Fruit fly (Drosophila melanogaster) whole organism, embryonic: ENCODE results near the gene CG10694.

Experiments used
- Aef1 ChIP-seq: fragments of 200-800 bp; sonication (Bioruptor generic); IDR thresholded peaks from 3 replicates; pipeline ENCODE4 v1.3.6; 2022; ENCODE audit warnings: missing biosample characterization, missing genetic modification characterization
- Antp ChIP-seq: fragments of 200-800 bp; sonication (Bioruptor generic); optimal IDR thresholded peaks from 3 replicates; lab custom pipeline; 2016; ENCODE audit warnings: missing biosample characterization, missing genetic modification characterization
- Bgb ChIP-seq: fragments of 200-800 bp; sonication (Bioruptor generic); IDR thresholded peaks from 2 replicates; pipeline ENCODE4 v1.3.6; 2022; ENCODE audit warnings: missing biosample characterization, missing genetic modification characterization; ENCODE audit not compliant: partially characterized antibody
- BtbVII ChIP-seq: fragments of 200-800 bp; sonication (Bioruptor generic); optimal IDR thresholded peaks from 3 replicates; lab custom pipeline; 2017; ENCODE audit warnings: missing biosample characterization, mild to moderate bottlenecking, missing genetic modification characterization
- CG1024 ChIP-seq: fragments of 200-800 bp; sonication (Bioruptor generic); IDR thresholded peaks from 2 replicates; pipeline ENCODE4 v1.3.6; 2022; ENCODE audit warnings: missing biosample characterization, missing genetic modification characterization
- CG10274 ChIP-seq: fragments of 200-800 bp; sonication (Bioruptor generic); optimal IDR thresholded peaks from 3 replicates; lab custom pipeline; 2017; ENCODE audit warnings: missing biosample characterization, mild to moderate bottlenecking, missing genetic modification characterization
- CG11723 ChIP-seq: fragments of 200-800 bp; sonication (Bioruptor generic); optimal IDR thresholded peaks from 2 replicates; lab custom pipeline; 2017; ENCODE audit warnings: missing biosample characterization, mild to moderate bottlenecking, missing genetic modification characterization
- CG12071 ChIP-seq: fragments of 200-800 bp; sonication (Bioruptor generic); optimal IDR thresholded peaks from 3 replicates; lab custom pipeline; 2018; ENCODE audit warnings: missing biosample characterization, mild to moderate bottlenecking, missing genetic modification characterization
- CG13624 ChIP-seq: fragments of 200-800 bp; sonication (Bioruptor generic); optimal IDR thresholded peaks from 2 replicates; lab custom pipeline; 2016; ENCODE audit warnings: missing biosample characterization, missing genetic modification characterization
- CG15269 ChIP-seq: fragments of 200-800 bp; sonication (Bioruptor generic); optimal IDR thresholded peaks from 2 replicates; lab custom pipeline; 2018; ENCODE audit warnings: missing biosample characterization, mild to moderate bottlenecking, missing genetic modification characterization, moderate library complexity
- CG17829 ChIP-seq: fragments of 200-800 bp; optimal IDR thresholded peaks from 2 replicates; lab custom pipeline; 2019; ENCODE audit warnings: missing biosample characterization, mild to moderate bottlenecking, missing genetic modification characterization, moderate library complexity
- CG18262 ChIP-seq: fragments of 200-800 bp; optimal IDR thresholded peaks from 3 replicates; lab custom pipeline; 2019; ENCODE audit warnings: missing biosample characterization, mild to moderate bottlenecking, missing genetic modification characterization, moderate library complexity
- CG18476 ChIP-seq: fragments of 200-800 bp; sonication (Bioruptor generic); optimal IDR thresholded peaks from 2 replicates; lab custom pipeline; 2016; ENCODE audit warnings: missing biosample characterization, mild to moderate bottlenecking, missing genetic modification characterization
- CG2199 ChIP-seq: fragments of 200-800 bp; sonication (Bioruptor generic); IDR thresholded peaks from 3 replicates; pipeline ENCODE4 v1.3.6; 2022; ENCODE audit warnings: missing biosample characterization, missing genetic modification characterization
- CG30403 ChIP-seq: fragments of 200-800 bp; sonication (Bioruptor generic); optimal IDR thresholded peaks from 3 replicates; lab custom pipeline; 2016; ENCODE audit warnings: missing biosample characterization, missing genetic modification characterization
- CG31224 ChIP-seq: fragments of 200-800 bp; sonication (Bioruptor generic); IDR thresholded peaks from 2 replicates; pipeline ENCODE4 v1.3.6; 2022; ENCODE audit warnings: missing biosample characterization, missing genetic modification characterization
- CG32532 ChIP-seq: fragments of 200-800 bp; sonication (Bioruptor generic); IDR thresholded peaks from 2 replicates; pipeline ENCODE4 v1.3.6; 2022; ENCODE audit warnings: missing biosample characterization, missing genetic modification characterization
- CG6254 ChIP-seq: fragments of 200-800 bp; sonication (Bioruptor generic); optimal IDR thresholded peaks from 3 replicates; lab custom pipeline; 2017; ENCODE audit warnings: mild to moderate bottlenecking, missing biosample characterization, missing genetic modification reagents, missing genetic modification characterization
- CG6765 ChIP-seq: fragments of 200-800 bp; sonication (Bioruptor generic); optimal IDR thresholded peaks from 3 replicates; lab custom pipeline; 2017; ENCODE audit warnings: missing biosample characterization, mild to moderate bottlenecking, missing genetic modification characterization
- CG8944 ChIP-seq: fragments of 200-800 bp; sonication (Bioruptor generic); optimal IDR thresholded peaks from 3 replicates; lab custom pipeline; 2016; ENCODE audit warnings: missing biosample characterization, missing genetic modification characterization
- Dbx ChIP-seq: fragments of 200-800 bp; sonication (Bioruptor generic); IDR thresholded peaks from 3 replicates; pipeline ENCODE4 v1.3.6; 2022; ENCODE audit warnings: missing biosample characterization, missing genetic modification characterization
- Deaf1 ChIP-seq: fragments of 200-800 bp; optimal IDR thresholded peaks from 3 replicates; lab custom pipeline; 2019; ENCODE audit warnings: missing biosample characterization, mild to moderate bottlenecking, missing genetic modification characterization, moderate library complexity
- Dip3 ChIP-seq: fragments of 200-800 bp; sonication (Bioruptor generic); optimal IDR thresholded peaks from 3 replicates; lab custom pipeline; 2016; ENCODE audit warnings: missing biosample characterization, missing genetic modification characterization
- Dll ChIP-seq: fragments of 200-800 bp; sonication (Bioruptor generic); IDR thresholded peaks from 4 replicates; pipeline ENCODE4 v1.3.6; 2022; ENCODE audit warnings: missing biosample characterization, missing genetic modification characterization; ENCODE audit not compliant: partially characterized antibody
- Elba2 ChIP-seq: fragments of 200-800 bp; sonication (Bioruptor generic); optimal IDR thresholded peaks from 3 replicates; lab custom pipeline; 2016; ENCODE audit warnings: missing biosample characterization, missing genetic modification characterization
- Ets65A ChIP-seq: fragments of 200-800 bp; sonication (Bioruptor generic); peaks from one replicate; lab custom pipeline; 2016; ENCODE audit warnings: missing biosample characterization, missing genetic modification characterization
- HLH4C ChIP-seq: fragments of 200-800 bp; sonication (Bioruptor generic); IDR thresholded peaks from 3 replicates; pipeline ENCODE4 v1.3.6; 2022; ENCODE audit warnings: missing biosample characterization, missing genetic modification characterization; ENCODE audit not compliant: partially characterized antibody
- HLHmδ ChIP-seq: fragments of 200-800 bp; sonication (Bioruptor generic); optimal IDR thresholded peaks from 2 replicates; lab custom pipeline; 2018; ENCODE audit warnings: missing biosample characterization, mild to moderate bottlenecking, missing genetic modification characterization, moderate library complexity
- Lhr ChIP-seq: fragments of 200-800 bp; sonication (Bioruptor generic); optimal IDR thresholded peaks from 3 replicates; lab custom pipeline; 2017; ENCODE audit warnings: mild to moderate bottlenecking, missing biosample characterization, missing genetic modification reagents, missing genetic modification characterization
- Poxn ChIP-seq: fragments of 200-800 bp; sonication (Bioruptor generic); IDR thresholded peaks from 2 replicates; pipeline ENCODE4 v1.3.6; 2022; ENCODE audit warnings: missing biosample characterization, missing genetic modification characterization
- Taf1 ChIP-seq: fragments of 200-800 bp; sonication (Bioruptor generic); IDR thresholded peaks from 2 replicates; pipeline ENCODE4 v1.3.6; 2022; ENCODE audit warnings: missing biosample characterization, missing genetic modification characterization
- al ChIP-seq: fragments of 200-800 bp; sonication (Bioruptor generic); IDR thresholded peaks from 2 replicates; pipeline ENCODE4 v1.3.6; 2022; ENCODE audit warnings: missing biosample characterization, missing genetic modification characterization
- cato ChIP-seq: fragments of 200-800 bp; sonication (Bioruptor generic); optimal IDR thresholded peaks from 2 replicates; lab custom pipeline; 2016; ENCODE audit warnings: missing biosample characterization, missing genetic modification characterization, borderline replicate concordance
- croc ChIP-seq: fragments of 200-800 bp; sonication (Bioruptor generic); conservative IDR thresholded peaks from 3 replicates; pipeline ENCODE4 v1.3.6; 2022; ENCODE audit warnings: missing biosample characterization, missing genetic modification characterization
- dan ChIP-seq: fragments of 200-800 bp; sonication (Bioruptor generic); IDR thresholded peaks from 2 replicates; pipeline ENCODE4 v1.3.6; 2022; ENCODE audit warnings: missing biosample characterization, missing genetic modification characterization
- eyg ChIP-seq: fragments of 200-800 bp; sonication (Bioruptor generic); optimal IDR thresholded peaks from 3 replicates; lab custom pipeline; 2016; ENCODE audit warnings: missing biosample characterization, missing genetic modification characterization
- fd64A ChIP-seq: fragments of 200-800 bp; sonication (Bioruptor generic); optimal IDR thresholded peaks from 3 replicates; lab custom pipeline; 2018; ENCODE audit warnings: missing biosample characterization, mild to moderate bottlenecking, missing genetic modification characterization
- inv ChIP-seq: fragments of 200-800 bp; sonication (Bioruptor generic); IDR thresholded peaks from 2 replicates; pipeline ENCODE4 v1.3.6; 2022; ENCODE audit warnings: missing biosample characterization, missing genetic modification characterization; ENCODE audit not compliant: partially characterized antibody
- kah ChIP-seq: fragments of 200-800 bp; sonication (Bioruptor generic); optimal IDR thresholded peaks from 2 replicates; lab custom pipeline; 2018; ENCODE audit warnings: missing biosample characterization, mild to moderate bottlenecking, missing genetic modification characterization
- klu ChIP-seq: fragments of 200-800 bp; sonication (Bioruptor generic); IDR thresholded peaks from 2 replicates; pipeline ENCODE4 v1.3.6; 2022; ENCODE audit warnings: missing biosample characterization, missing genetic modification characterization
- otp ChIP-seq: fragments of 200-800 bp; sonication (Bioruptor generic); IDR thresholded peaks from 3 replicates; pipeline ENCODE4, ENCODE4 v1.3.6; 2022; ENCODE audit warnings: missing biosample characterization, missing genetic modification characterization
- pho ChIP-seq: fragments of 200-800 bp; sonication (Bioruptor generic); optimal IDR thresholded peaks from 2 replicates; lab custom pipeline; 2016; ENCODE audit warnings: missing biosample characterization, missing genetic modification characterization
- pum ChIP-seq: fragments of 200-800 bp; sonication (Bioruptor generic); optimal IDR thresholded peaks from 2 replicates; lab custom pipeline; 2016; ENCODE audit warnings: missing biosample characterization, missing genetic modification characterization
- salm ChIP-seq: fragments of 200-800 bp; sonication (Bioruptor generic); optimal IDR thresholded peaks from 2 replicates; lab custom pipeline; 2018; ENCODE audit warnings: missing biosample characterization, mild to moderate bottlenecking, missing genetic modification characterization
- sim ChIP-seq: fragments of 200-800 bp; sonication (Bioruptor generic); IDR thresholded peaks from 2 replicates; pipeline ENCODE4 v1.3.6; 2022; ENCODE audit warnings: missing biosample characterization, missing genetic modification characterization
- so ChIP-seq: fragments of 200-800 bp; sonication (Bioruptor generic); IDR thresholded peaks from 3 replicates; pipeline ENCODE4 v1.3.6; 2022; ENCODE audit warnings: missing biosample characterization, missing genetic modification characterization
- sob ChIP-seq: fragments of 200-800 bp; sonication (Bioruptor generic); IDR thresholded peaks from 2 replicates; pipeline ENCODE4 v1.3.6; 2022; ENCODE audit warnings: missing biosample characterization, missing genetic modification characterization
- tio ChIP-seq: fragments of 200-800 bp; sonication (Bioruptor generic); optimal IDR thresholded peaks from 2 replicates; lab custom pipeline; 2017; ENCODE audit warnings: missing biosample characterization, missing genetic modification characterization, inconsistent platforms
- tup ChIP-seq: fragments of 200-800 bp; sonication (Bioruptor generic); optimal IDR thresholded peaks from 2 replicates; lab custom pipeline; 2016; ENCODE audit warnings: missing biosample characterization, mild to moderate bottlenecking, missing genetic modification characterization, moderate library complexity
- twi ChIP-seq: fragments of 200-800 bp; optimal IDR thresholded peaks from 2 replicates; lab custom pipeline; 2019; ENCODE audit warnings: missing biosample characterization, mild to moderate bottlenecking, missing genetic modification characterization, moderate library complexity
- zen2 ChIP-seq: fragments of 200-800 bp; sonication (Bioruptor generic); IDR thresholded peaks from 3 replicates; pipeline ENCODE4 v1.3.6; 2022; ENCODE audit warnings: missing biosample characterization, missing genetic modification characterization; ENCODE audit not compliant: partially characterized antibody

Gene CG10694

dm6 chr3R:24106059-24106631, 1.0 kb upstream of the CG10694 start (continued):
- TF ChIP-seq CG12071 (GFP tag; lab: Kevin White, UChicago) (peak; percentile 30), CG13624 (no peak), Taf1 (no peak), salm (tag; lab: Kevin White, UChicago) (no peak), BtbVII (GFP tag; lab: Kevin White, UChicago) (peak; percentile 64), Aef1 (no peak), twi (no peak), CG18476 (peak; percentile 64), CG31224 (GFP tag; lab: Robert Waterston, UW) (no peak), so (GFP tag; lab: Robert Waterston, UW) (no peak), dan (GFP tag; lab: Robert Waterston, UW) (no peak), CG10274 (GFP tag; lab: Kevin White, UChicago) (no peak), Ets65A (GFP tag; lab: Kevin White, UChicago) (no peak), klu (GFP tag; lab: Robert Waterston, UW) (no peak), eyg (GFP tag; lab: Kevin White, UChicago) (no peak), otp (GFP tag; lab: Robert Waterston, UW) (no peak), CG2199 (GFP tag; lab: Robert Waterston, UW) (no peak), pum (GFP tag; lab: Kevin White, UChicago) (no peak), inv (GFP tag; lab: Robert Waterston, UW) (no peak), Lhr (no peak), CG15269 (tag; lab: Kevin White, UChicago) (peak; percentile 59), CG11723 (GFP tag; lab: Kevin White, UChicago) (peak; percentile 4), sob (GFP tag; lab: Robert Waterston, UW) (no peak), CG8944 (GFP tag; lab: Kevin White, UChicago) (no peak), Antp (GFP tag; lab: Kevin White, UChicago) (no peak), kah (GFP tag; lab: Kevin White, UChicago) (no peak), CG6765 (GFP tag; lab: Kevin White, UChicago) (no peak)

- TF ChIP-seq HLHmδ (GFP tag; lab: Kevin White, UChicago) (peak; percentile 80), Deaf1 (tag; lab: Kevin White, UChicago) (peak; percentile 93), CG17829 (peak; percentile 100), Poxn (GFP tag; lab: Robert Waterston, UW) (0 out of 2 replicates have a peak, but pooled peaks have one; percentile 97), al (no peak), Elba2 (peak; percentile 73), CG18262 (tag; lab: Kevin White, UChicago) (peak; percentile 99), Dbx (no peak), CG32532 (GFP tag; lab: Robert Waterston, UW) (no peak), sim (GFP tag; lab: Robert Waterston, UW) (no peak), Dip3 (GFP tag; lab: Kevin White, UChicago) (peak; percentile 89), zen2 (GFP tag; lab: Robert Waterston, UW) (no peak), CG30403 (GFP tag; lab: Kevin White, UChicago) (peak; percentile 99), croc (GFP tag; lab: Robert Waterston, UW) (peak; percentile 99), fd64A (GFP tag; lab: Kevin White, UChicago) (peak; percentile 90), tio (GFP tag; lab: Kevin White, UChicago) (peak; percentile 99), Bgb (GFP tag; lab: Robert Waterston, UW) (no peak), tup (GFP tag; lab: Kevin White, UChicago) (peak; percentile 93), pho (GFP tag; lab: Kevin White, UChicago) (peak; percentile 88), CG1024 (GFP tag; lab: Robert Waterston, UW) (peak; percentile 91; the same call in 1 of the 2 replicates), CG2199 (GFP tag; lab: Robert Waterston, UW) (no peak), Dll (GFP tag; lab: Robert Waterston, UW) (no peak), CG6765 (GFP tag; lab: Kevin White, UChicago) (peak; percentile 98), cato (GFP tag; lab: Kevin White, UChicago) (peak; percentile 98), CG6254 (peak; percentile 95), HLH4C (GFP tag; lab: Robert Waterston, UW) (no peak)
Observed at dm6 chr3R:24108902-24109389, 1.8 kb downstream of the CG10694 start, which contains the start of the genes eIF4EHP and CG18428. eIF4EHP (minus strand) TSS chr3R:24108960. CG18428 (plus strand) TSS chr3R:24109336.
